Worm (Caenorhabditis elegans): ENCODE measurements around the gene Y16B4A.2.

The Y16B4A.2 gene

DNA sequence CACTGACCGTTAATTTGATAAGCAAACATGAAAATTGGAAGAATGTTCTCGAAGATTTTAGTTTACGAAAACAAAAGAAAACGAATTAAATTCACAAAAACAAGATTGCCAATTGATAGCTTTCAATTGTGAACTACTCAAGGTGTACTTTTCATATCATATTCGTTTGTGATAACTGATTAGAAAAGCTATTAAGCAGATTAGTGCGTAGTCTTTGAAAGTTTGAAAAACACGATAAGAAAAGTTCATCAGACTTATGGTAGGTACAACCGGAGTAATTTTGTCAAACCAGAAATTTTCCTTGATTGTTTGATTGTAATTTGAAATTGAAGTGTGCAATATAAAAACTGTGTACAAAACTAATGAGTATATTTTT lies 15.9 kb upstream of the Y16B4A.2 start:
- TF ChIP-seq tab-1 (GFP tag; IDR thresholded peaks at IDR 0.05): no peak
- TF ChIP-seq flt-1 (GFP tag; IDR thresholded peaks at IDR 0.05): no peak
- no peak for TF ChIP-seq klf-2 (GFP tag; conservative IDR thresholded peaks at IDR 0.05)
- TF ChIP-seq ztf-23 (GFP tag; IDR thresholded peaks at IDR 0.05): no peak
- TF ChIP-seq med-1 (GFP tag; optimal IDR thresholded peaks at IDR 0.05; ENCODE audit: insufficient read depth): no peak
- no peak for TF ChIP-seq T22C8.4 (GFP tag; IDR thresholded peaks at IDR 0.05)
- no peak for TF ChIP-seq cog-1 (tag; optimal IDR thresholded peaks at IDR 0.05)

DNA sequence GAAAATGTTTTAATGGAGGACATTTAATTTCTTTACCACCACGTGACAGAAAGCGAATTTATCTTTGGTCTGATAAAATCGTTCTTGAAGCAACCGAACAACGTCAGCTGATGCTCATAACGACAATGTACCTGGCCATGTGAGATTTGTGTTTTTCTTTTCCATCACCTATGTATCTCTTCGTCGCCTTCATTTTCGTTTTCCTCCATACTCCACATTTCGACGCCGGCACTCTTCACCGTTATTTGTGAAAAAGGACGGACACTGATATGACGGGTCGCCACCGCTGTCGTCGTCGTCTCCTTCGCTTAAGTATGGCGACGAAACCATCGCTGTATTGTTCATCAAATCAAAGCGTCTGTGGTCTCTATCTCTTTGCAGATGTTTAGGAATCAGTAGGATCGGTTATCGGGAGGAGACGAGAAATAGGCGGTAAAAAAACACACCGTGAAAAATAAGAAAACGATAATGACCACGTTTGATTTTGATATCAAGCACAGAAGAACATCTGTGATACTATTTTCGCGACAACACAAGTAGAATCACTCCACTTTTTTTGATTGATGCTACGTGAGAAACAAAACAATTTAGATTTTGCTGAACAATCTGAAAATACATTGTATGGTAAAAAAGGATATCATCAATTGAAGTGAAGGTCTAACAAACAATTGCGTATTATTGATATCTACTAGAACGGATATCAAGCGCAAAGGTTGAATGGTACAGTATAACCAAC lies 15.3 kb upstream of the Y16B4A.2 start:
- no peak for TF ChIP-seq cog-1 (tag; optimal IDR thresholded peaks at IDR 0.05)
- TF ChIP-seq T22C8.4 (GFP tag; IDR thresholded peaks at IDR 0.05): no peak
- TF ChIP-seq med-1 (GFP tag; optimal IDR thresholded peaks at IDR 0.05; ENCODE audit: insufficient read depth): no peak
- TF ChIP-seq tab-1 (GFP tag; IDR thresholded peaks at IDR 0.05): no peak
- TF ChIP-seq ztf-23 (GFP tag; IDR thresholded peaks at IDR 0.05): no peak
- no peak for TF ChIP-seq klf-2 (GFP tag; conservative IDR thresholded peaks at IDR 0.05)
- no peak for TF ChIP-seq flt-1 (GFP tag; IDR thresholded peaks at IDR 0.05)
- TF ChIP-seq ref-1 (GFP tag; conservative IDR thresholded peaks at IDR 0.05): no peak
- TF ChIP-seq ztf-29 (GFP tag; IDR thresholded peaks at IDR 0.05): no peak

DNA sequence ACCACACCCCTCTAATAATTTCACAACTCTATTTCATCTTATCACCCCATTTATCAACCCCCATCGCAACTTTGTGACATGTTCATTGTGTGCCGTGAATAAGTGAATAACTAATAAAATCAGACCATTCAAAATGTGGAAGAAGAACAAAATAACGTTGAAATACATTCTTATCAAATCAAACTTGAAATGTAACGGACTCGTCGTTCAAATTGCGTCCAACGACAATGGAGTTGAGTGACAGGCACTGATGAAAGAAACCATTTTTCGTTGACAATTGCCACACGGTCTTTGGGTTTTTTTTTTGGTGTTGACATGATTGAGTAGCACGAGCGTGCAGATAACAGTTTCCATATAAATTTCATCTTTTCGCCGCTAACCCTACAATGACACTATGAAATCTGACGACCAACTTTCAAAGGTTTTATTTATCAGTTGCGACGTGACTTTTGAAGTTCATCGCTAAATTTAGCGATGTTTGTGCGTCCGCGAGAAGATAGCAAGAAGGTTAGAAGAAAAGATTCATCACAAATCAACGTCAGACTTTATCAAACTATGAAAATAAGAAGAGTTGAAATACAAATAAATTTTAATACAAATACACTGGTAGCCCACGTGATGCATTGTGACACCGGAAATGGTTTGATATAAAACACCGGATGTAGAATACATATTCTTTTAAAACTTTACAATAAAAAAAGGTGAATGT lies 11.9 kb upstream of the Y16B4A.2 start:
- no peak for TF ChIP-seq tab-1 (GFP tag; IDR thresholded peaks at IDR 0.05)
- TF ChIP-seq flt-1 (GFP tag; IDR thresholded peaks at IDR 0.05): no peak
- no peak for TF ChIP-seq T22C8.4 (GFP tag; IDR thresholded peaks at IDR 0.05)
- no peak for TF ChIP-seq cog-1 (tag; optimal IDR thresholded peaks at IDR 0.05)
- TF ChIP-seq klf-2 (GFP tag; conservative IDR thresholded peaks at IDR 0.05): no peak
- TF ChIP-seq ztf-29 (GFP tag; IDR thresholded peaks at IDR 0.05): no peak
- TF ChIP-seq ztf-23 (GFP tag; IDR thresholded peaks at IDR 0.05): no peak

DNA sequence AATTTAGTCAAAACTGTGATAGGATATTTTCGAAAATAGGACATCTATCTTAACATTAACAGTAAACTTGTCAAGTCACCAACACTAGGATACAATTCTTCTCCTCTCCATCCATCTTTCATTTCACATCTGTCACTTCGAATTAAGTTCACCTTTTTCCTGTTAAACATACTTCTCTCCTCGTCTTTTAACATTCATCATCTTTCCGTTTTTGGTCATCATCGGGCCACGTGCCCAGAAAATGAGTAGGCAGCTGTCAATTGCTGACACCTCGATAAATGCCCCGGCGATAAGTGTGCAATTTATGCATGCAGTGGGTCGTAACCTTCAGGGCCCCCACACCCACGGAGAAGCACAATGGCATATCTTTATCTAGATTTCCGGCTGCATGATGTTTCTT lies 8.5 kb upstream of the Y16B4A.2 start:
- TF ChIP-seq ztf-23 (GFP tag; IDR thresholded peaks at IDR 0.05): no peak
- no peak for TF ChIP-seq tab-1 (GFP tag; IDR thresholded peaks at IDR 0.05)
- TF ChIP-seq T22C8.4 (GFP tag; IDR thresholded peaks at IDR 0.05): no peak
- TF ChIP-seq ztf-29 (GFP tag; IDR thresholded peaks at IDR 0.05): no peak
- no peak for TF ChIP-seq med-1 (GFP tag; optimal IDR thresholded peaks at IDR 0.05; ENCODE audit: insufficient read depth)
- no peak for TF ChIP-seq cog-1 (tag; optimal IDR thresholded peaks at IDR 0.05)
- no peak; the same call in 1 of the 2 replicates for TF ChIP-seq ref-1 (GFP tag; conservative IDR thresholded peaks at IDR 0.05)

DNA sequence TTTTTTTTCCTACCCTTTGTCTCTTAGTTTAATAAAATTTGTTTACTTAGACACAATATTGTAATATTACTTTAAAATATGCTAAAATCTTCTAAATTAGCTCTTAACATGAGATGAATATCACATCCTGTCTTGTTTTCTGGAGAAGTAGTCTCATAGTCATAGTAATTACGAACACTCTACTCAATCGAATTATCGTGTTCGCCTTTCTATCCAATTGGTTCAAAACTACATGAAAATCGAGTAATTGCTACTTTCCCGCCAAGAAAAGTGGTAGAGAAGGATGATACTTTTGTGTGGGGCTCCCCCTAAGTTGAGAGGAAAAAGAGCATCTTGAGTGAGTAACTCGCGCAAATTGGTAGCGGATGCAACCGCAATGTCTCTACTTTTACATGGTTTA lies 6.5 kb upstream of the Y16B4A.2 start:
- TF ChIP-seq T22C8.4 (GFP tag; IDR thresholded peaks at IDR 0.05): no peak
- no peak for TF ChIP-seq cog-1 (tag; optimal IDR thresholded peaks at IDR 0.05)
- no peak for TF ChIP-seq klf-2 (GFP tag; conservative IDR thresholded peaks at IDR 0.05)
- TF ChIP-seq flt-1 (GFP tag; IDR thresholded peaks at IDR 0.05): no peak

DNA sequence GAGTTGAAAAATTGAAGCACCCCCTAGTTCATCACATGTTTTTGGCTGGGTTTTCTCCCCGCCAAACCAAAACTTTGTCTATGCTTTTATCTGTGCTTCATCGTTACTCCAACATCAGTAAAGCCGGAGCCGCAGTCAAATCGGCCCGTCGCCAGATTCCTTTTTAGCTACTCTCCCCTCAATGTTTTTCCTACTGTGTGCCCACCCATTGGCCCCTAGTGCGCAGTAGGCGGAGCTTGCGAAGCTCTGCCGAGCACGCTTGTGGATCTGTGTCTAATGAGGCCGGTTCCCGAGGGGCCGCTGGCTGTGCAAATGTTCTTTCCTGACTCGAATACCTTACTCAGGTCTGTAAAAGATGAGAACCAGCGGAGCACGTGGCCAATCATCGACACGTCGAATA lies 4.7 kb upstream of the Y16B4A.2 start:
- no peak for TF ChIP-seq med-1 (GFP tag; optimal IDR thresholded peaks at IDR 0.05; ENCODE audit: insufficient read depth)
- no peak for TF ChIP-seq ref-1 (GFP tag; conservative IDR thresholded peaks at IDR 0.05)
- no peak for TF ChIP-seq ztf-29 (GFP tag; IDR thresholded peaks at IDR 0.05)
- no peak for TF ChIP-seq ztf-23 (GFP tag; IDR thresholded peaks at IDR 0.05)
- TF ChIP-seq klf-2 (GFP tag; conservative IDR thresholded peaks at IDR 0.05): no peak
- TF ChIP-seq T22C8.4 (GFP tag; IDR thresholded peaks at IDR 0.05): no peak
- no peak for TF ChIP-seq tab-1 (GFP tag; IDR thresholded peaks at IDR 0.05)
- TF ChIP-seq cog-1 (tag; optimal IDR thresholded peaks at IDR 0.05): no peak
- no peak for TF ChIP-seq flt-1 (GFP tag; IDR thresholded peaks at IDR 0.05)

DNA sequence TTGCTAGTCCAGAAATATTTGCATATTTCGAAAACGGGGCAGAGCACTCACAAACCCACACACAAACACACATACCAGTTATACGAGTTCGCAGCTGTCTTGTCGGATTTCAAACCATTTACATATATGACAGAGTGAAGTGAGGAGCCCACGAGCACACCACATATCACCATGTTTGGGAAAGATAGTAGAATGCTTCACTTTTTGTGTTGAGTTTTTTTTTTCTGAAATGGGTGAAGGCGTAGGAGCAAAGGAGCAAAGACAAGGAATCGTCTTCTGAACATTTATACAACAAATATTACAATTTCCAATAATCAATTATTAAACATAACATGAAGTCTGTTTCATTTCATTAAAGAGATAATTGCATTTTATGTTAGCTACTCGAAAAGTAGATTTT lies 3.6 kb upstream of the Y16B4A.2 start:
- TF ChIP-seq klf-2 (GFP tag; conservative IDR thresholded peaks at IDR 0.05) (no peak), cog-1 (tag; optimal IDR thresholded peaks at IDR 0.05) (no peak), med-1 (GFP tag; optimal IDR thresholded peaks at IDR 0.05; ENCODE audit: insufficient read depth) (no peak), flt-1 (GFP tag; IDR thresholded peaks at IDR 0.05) (no peak), ztf-29 (GFP tag; IDR thresholded peaks at IDR 0.05) (no peak), T22C8.4 (GFP tag; IDR thresholded peaks at IDR 0.05) (no peak), tab-1 (GFP tag; IDR thresholded peaks at IDR 0.05) (no peak), ztf-23 (GFP tag; IDR thresholded peaks at IDR 0.05) (no peak), ref-1 (GFP tag; conservative IDR thresholded peaks at IDR 0.05) (no peak)

DNA sequence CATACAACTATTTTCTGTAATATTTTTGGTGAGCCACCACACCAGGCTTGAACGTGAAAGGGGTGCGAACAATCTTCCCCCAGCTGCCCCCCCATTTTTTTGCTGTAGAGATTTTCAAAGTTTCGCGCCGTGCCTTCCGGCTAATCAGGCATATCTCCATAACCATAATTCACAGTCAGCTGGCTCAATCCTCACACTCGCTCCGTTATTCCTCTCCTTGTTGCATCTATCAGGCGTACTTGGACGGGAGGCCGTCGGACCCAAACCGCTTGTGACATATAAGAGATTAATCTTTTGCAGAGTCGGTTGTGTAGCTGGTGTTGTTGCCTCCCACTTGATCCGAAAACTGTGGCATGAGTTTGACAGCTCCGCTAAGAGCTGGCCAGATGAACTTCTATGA lies 1.6 kb upstream of the Y16B4A.2 start, which contains the start of gene unc-3:
Gene unc-3 (plus strand): TSS at position 301 of the 400 bp plus-strand sequence.
- TF ChIP-seq ztf-29 (GFP tag; IDR thresholded peaks at IDR 0.05): no peak
- TF ChIP-seq cog-1 (tag; optimal IDR thresholded peaks at IDR 0.05): no peak
- TF ChIP-seq tab-1 (GFP tag; IDR thresholded peaks at IDR 0.05): no peak
- TF ChIP-seq med-1 (GFP tag; optimal IDR thresholded peaks at IDR 0.05; ENCODE audit: insufficient read depth): no peak
- no peak for TF ChIP-seq ref-1 (GFP tag; conservative IDR thresholded peaks at IDR 0.05)
- TF ChIP-seq flt-1 (GFP tag; IDR thresholded peaks at IDR 0.05): no peak
- no peak for TF ChIP-seq T22C8.4 (GFP tag; IDR thresholded peaks at IDR 0.05)
- no peak for TF ChIP-seq klf-2 (GFP tag; conservative IDR thresholded peaks at IDR 0.05)
- TF ChIP-seq ztf-23 (GFP tag; IDR thresholded peaks at IDR 0.05): no peak

DNA sequence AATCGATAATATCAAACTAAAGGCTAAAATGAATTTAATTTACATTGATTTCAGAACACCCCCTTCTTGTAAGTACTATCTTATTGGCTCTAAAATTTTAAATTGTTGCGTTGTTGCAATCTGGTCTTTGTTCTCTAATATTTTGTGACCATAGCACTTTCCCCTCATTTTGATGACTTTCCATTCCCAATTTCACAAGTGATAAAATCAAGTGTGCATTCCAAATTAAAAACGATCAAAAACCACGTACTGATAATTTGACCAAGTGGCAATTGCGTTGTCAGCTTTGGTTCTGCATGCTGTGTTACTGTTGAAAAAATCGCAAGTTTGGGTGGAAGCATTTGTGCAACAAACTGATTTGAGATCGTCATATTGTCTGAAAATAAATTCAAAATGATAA lies 1.3 kb downstream of the Y16B4A.2 start:
- TF ChIP-seq ztf-23 (GFP tag; IDR thresholded peaks at IDR 0.05): no peak
- TF ChIP-seq T22C8.4 (GFP tag; IDR thresholded peaks at IDR 0.05): no peak
- no peak for TF ChIP-seq ztf-29 (GFP tag; IDR thresholded peaks at IDR 0.05)
- no peak for TF ChIP-seq cog-1 (tag; optimal IDR thresholded peaks at IDR 0.05)
- TF ChIP-seq med-1 (GFP tag; optimal IDR thresholded peaks at IDR 0.05; ENCODE audit: insufficient read depth): no peak
- no peak for TF ChIP-seq klf-2 (GFP tag; conservative IDR thresholded peaks at IDR 0.05)
- no peak for TF ChIP-seq ref-1 (GFP tag; conservative IDR thresholded peaks at IDR 0.05)
- TF ChIP-seq flt-1 (GFP tag; IDR thresholded peaks at IDR 0.05): no peak
- no peak for TF ChIP-seq tab-1 (GFP tag; IDR thresholded peaks at IDR 0.05)
